Worm (Caenorhabditis elegans) whole organism, late embryonic: ENCODE measurements around the gene afmd-1.

Source experiments
- ceh-30 ChIP-seq: fragments of 150-350 bp; optimal IDR thresholded peaks from 2 replicates; lab custom pipeline; 2014; ENCODE audit warnings: missing biosample characterization, missing genetic modification characterization
- ceh-31 ChIP-seq: sonication (generic microtip); optimal IDR thresholded peaks from 2 replicates; lab custom pipeline; 2016; ENCODE audit warnings: missing genetic modification characterization, missing compliant biosample characterization
- nfya-1 ChIP-seq: sonication (generic microtip); optimal IDR thresholded peaks from 2 replicates; lab custom pipeline; 2017; ENCODE audit warnings: missing genetic modification characterization, mild to moderate bottlenecking, missing compliant biosample characterization, antibody characterized with exemption, moderate library complexity
- pag-3 ChIP-seq: sonication (generic microtip); optimal IDR thresholded peaks from 2 replicates; lab custom pipeline; 2016; ENCODE audit warnings: missing compliant biosample characterization, missing genetic modification characterization, borderline replicate concordance
- rnt-1 ChIP-seq: sonication (generic microtip); optimal IDR thresholded peaks from 2 replicates; lab custom pipeline; 2016; ENCODE audit warnings: missing genetic modification characterization, missing compliant biosample characterization
- tbx-7 ChIP-seq: sonication (generic microtip); optimal IDR thresholded peaks from 2 replicates; lab custom pipeline; 2016; ENCODE audit warnings: missing genotype, missing genetic modification characterization, missing compliant biosample characterization

DNA sequence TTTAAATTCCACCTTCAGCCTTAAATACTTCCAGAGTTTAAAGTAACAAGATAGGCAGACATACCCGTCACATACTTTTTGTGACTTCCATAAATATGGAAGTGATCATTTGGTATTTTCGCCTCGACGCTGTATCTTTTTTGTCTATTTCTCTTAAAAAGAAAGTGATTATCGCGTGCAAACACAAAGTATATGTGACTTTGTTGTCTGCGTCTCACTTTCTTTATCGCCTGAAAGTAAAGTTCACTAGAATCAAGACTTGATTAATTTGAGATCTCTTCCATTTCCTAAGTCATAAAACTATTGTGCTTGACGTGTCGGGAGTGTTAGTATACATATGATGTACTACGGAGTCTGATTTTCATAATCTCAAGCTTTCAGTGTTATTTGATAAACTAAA lies 14.2 kb downstream of the afmd-1 start, which contains the start of gene C06E4.6:
- no peak for TF ChIP-seq ceh-30
- TF ChIP-seq pag-3 (tag; lab: Kevin White, UChicago), result no peak
- no peak for TF ChIP-seq rnt-1
- no peak for TF ChIP-seq tbx-7
- no peak for TF ChIP-seq nfya-1 (tag; lab: Kevin White, UChicago)
- no peak for TF ChIP-seq ceh-31 (tag; lab: Kevin White, UChicago)
